Worm (Caenorhabditis elegans): Measurements from ENCODE around the gene dpy-9.

Gene dpy-9

DNA sequence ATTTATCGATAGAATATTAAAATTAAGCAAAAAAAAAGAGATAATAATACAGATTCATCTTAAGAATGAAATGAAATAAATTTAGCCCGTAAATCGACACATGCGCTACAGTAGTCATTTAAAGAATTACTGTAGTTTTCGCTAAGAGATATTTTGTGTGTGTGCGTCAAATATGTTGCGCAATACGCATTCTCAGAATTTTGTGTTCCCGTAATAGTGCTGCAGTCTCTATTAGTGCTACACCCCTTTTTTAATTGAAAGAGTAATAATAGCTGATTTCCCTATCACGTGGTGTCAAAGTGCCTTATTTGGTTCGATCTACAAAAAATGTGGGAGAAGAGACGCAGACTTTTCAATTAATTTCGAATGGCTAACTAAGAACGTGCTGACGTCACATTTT is 14.7 kb downstream of the dpy-9 start:
- TF ChIP-seq lsl-1 (GFP tag; optimal IDR thresholded peaks at IDR 0.05) (peak; percentile 59), bed-2 (GFP tag; IDR thresholded peaks at IDR 0.05) (no peak)

DNA sequence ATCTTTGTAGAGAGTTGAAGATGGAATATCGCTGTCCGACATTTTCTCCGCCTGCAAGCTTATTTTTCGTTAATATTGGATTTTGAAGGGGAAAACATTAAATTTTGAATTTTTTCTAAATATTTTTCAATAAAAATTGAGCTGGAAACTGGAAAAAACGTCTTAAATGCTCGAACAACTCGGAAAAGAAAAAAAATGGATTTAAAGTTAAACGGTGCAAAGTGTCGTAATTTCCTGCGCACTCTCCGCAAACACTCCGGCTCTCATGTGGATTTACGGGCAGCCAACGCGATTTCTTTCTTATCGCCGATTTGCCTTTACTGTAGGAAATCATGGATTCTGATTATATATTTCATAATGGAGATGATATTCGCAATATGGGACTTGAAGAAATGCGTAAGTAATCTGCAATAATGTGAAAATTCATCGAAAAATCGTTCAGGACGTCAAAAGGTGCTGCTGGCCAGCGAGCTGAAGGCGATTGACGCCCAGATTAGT is 18.7 kb downstream of the dpy-9 start, which contains the start of the genes fnta-1 and cogc-8:
Gene fnta-1, minus strand, starts transcription at position 51 of the 498 bp plus-strand sequence.
Gene cogc-8, plus strand, starts transcription at position 195 of the 498 bp plus-strand sequence.
- peak; percentile 53 for TF ChIP-seq mcd-1 (GFP tag; IDR thresholded peaks at IDR 0.05)
- TF ChIP-seq lin-54 (GFP tag; optimal IDR thresholded peaks at IDR 0.05): peak; percentile 9
- TF ChIP-seq bed-2 (GFP tag; IDR thresholded peaks at IDR 0.05): no peak
- no peak for TF ChIP-seq let-607 (tag; optimal IDR thresholded peaks at IDR 0.05)
- no peak for TF ChIP-seq nhr-120 (GFP tag; IDR thresholded peaks at IDR 0.05)
- TF ChIP-seq atf-7 (tag; optimal IDR thresholded peaks at IDR 0.05): no peak
- no peak for TF ChIP-seq Y67H2A.10 (GFP tag; conservative IDR thresholded peaks at IDR 0.05)
- TF ChIP-seq nfya-2 (GFP tag; IDR thresholded peaks at IDR 0.05): no peak
- peak; percentile 10 for TF ChIP-seq lsl-1 (GFP tag; optimal IDR thresholded peaks at IDR 0.05)
- TF ChIP-seq snpc-1.3 (tag; optimal IDR thresholded peaks at IDR 0.05; ENCODE audit: insufficient read depth): peak; percentile 2
- peak; percentile 15 for TF ChIP-seq attf-5 (GFP tag; optimal IDR thresholded peaks at IDR 0.05)

DNA sequence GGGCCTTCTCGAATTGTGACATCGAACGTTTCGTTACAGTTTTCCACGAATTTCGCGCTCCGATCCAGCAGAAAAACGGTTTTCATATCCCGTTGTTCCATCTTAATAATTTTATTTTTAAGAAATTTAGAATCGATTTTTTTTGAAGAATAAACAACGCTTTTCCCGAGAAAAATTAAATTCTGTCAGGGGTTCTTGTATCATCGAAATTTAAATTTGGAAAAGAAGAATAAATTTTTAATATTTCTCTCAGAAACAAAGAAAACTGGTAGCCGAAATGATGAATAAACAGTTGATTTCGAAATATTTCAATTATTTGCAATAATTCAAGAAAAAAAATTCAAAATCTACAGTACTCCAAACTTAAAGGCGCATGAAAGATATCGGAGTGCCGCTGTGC is 21.7 kb downstream of the dpy-9 start, which contains the start of gene ints-13:
Gene ints-13, minus strand, starts transcription at position 101 of the 400 bp plus-strand sequence.
- no peak for TF ChIP-seq F57C9.4 (tag; optimal IDR thresholded peaks at IDR 0.05)
- TF ChIP-seq lsl-1 (GFP tag; optimal IDR thresholded peaks at IDR 0.05): peak; percentile 48

DNA sequence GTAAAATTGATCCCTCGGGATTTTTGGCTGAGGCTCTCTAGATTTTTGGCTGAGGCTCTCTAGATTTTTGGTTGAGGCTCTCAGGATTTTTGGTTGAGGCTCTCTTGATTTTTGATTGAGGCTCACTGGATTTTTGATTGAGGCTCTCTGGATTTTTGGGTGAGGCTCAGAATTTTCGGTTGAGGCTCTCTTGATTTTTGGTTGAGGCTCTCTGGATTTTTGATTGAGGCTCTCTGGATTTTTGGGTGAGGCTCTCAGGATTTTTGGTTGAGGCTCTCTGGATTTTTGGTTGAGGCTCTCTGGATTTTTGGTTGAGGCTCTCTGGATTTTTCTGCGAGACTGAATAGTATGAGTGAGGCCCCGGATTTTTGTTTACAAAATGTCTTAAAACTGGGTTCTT is 22.9 kb downstream of the dpy-9 start:
- no peak for TF ChIP-seq atf-7 (tag; optimal IDR thresholded peaks at IDR 0.05)
- peak; percentile 39; the same call in 1 of the 2 replicates for TF ChIP-seq dox-1 (GFP tag; IDR thresholded peaks at IDR 0.05)
- peak; percentile 98 for TF ChIP-seq zim-3 (tag; optimal IDR thresholded peaks at IDR 0.05)

DNA sequence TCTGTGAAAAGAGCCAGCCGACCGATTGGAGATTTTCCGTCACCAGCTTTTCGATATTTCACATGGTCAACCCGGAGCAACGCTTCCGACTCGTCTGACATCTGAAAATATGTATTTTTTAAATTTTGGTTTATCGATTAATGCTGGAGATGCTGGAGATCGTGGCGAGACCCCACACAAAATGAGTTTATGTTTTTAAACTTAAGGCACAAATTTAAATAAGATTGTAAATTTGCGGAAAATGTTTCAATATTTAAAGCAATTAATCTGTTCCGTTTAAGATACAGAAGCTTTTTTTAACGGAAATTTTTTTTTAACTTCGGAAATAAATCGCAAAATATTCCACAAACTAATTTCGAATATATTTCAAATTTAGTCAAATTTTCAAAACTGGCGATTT is 27.3 kb downstream of the dpy-9 start, which contains the start of gene gtf-2H1:
Gene gtf-2H1, minus strand, starts transcription at position 101 of the 400 bp plus-strand sequence.
- TF ChIP-seq F23B12.7 (tag; optimal IDR thresholded peaks at IDR 0.05; ENCODE audit: insufficient read depth): no peak
- TF ChIP-seq nhr-27 (tag; optimal IDR thresholded peaks at IDR 0.05): no peak
- no peak for TF ChIP-seq B0336.3 (GFP tag; IDR thresholded peaks at IDR 0.05)
- no peak for TF ChIP-seq rec-8 (tag; optimal IDR thresholded peaks at IDR 0.05)
- no peak for TF ChIP-seq F57C9.4 (tag; optimal IDR thresholded peaks at IDR 0.05)
- no peak for TF ChIP-seq lin-35 (GFP tag; optimal IDR thresholded peaks at IDR 0.05)
- no peak for TF ChIP-seq F39B2.1 (GFP tag; IDR thresholded peaks at IDR 0.05)
- TF ChIP-seq sea-2 (GFP tag; IDR thresholded peaks at IDR 0.05): no peak
- TF ChIP-seq lsy-27 (tag; optimal IDR thresholded peaks at IDR 0.05; ENCODE audit: borderline replicate concordance, insufficient read depth): no peak
- TF ChIP-seq unc-130 (GFP tag; optimal IDR thresholded peaks at IDR 0.05): no peak
- no peak for TF ChIP-seq ceh-40 (GFP tag; IDR thresholded peaks at IDR 0.05)
- TF ChIP-seq sdz-38 (tag; optimal IDR thresholded peaks at IDR 0.05): no peak
- no peak for TF ChIP-seq hrde-1 (tag; optimal IDR thresholded peaks at IDR 0.05; ENCODE audit: borderline replicate concordance)

DNA sequence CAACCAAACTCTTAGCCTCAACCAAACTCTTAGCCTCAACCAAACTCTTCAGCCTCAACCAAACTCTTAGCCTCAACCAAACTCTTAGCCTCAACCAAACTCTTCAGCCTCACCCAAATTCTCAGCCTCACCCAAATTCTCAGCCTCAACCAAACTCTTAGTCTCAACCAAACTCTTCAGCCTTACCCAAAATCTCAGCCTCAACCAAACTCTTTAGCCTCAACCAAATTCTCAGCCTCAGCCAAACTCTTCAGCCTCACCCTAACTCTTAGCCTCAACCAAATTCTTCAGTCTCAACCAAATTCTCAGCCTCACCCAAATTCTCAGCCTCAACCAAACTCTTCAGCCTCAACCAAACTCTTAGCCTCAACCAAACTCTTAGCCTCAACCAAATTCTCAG is 28.3 kb downstream of the dpy-9 start:
- peak; percentile 95 for TF ChIP-seq zim-3 (tag; optimal IDR thresholded peaks at IDR 0.05)
- TF ChIP-seq dox-1 (GFP tag; IDR thresholded peaks at IDR 0.05): peak; percentile 29; the same call in 1 of the 2 replicates

Data from whole organism, young adult.